Worm (Caenorhabditis elegans) whole organism, L2 larva: ENCODE results near the gene W03B1.5.
A peak's percentile ranks its signal among the peaks of the same experiment; 100 is the strongest.

ENCODE experiments used
- C34F6.9 ChIP-seq: fragments of 150-350 bp; optimal IDR thresholded peaks from 2 replicates; lab custom pipeline; 2014; ENCODE audit warnings: missing biosample characterization, missing genetic modification characterization
- F13H6.1 ChIP-seq: sonication (generic microtip); optimal IDR thresholded peaks from 2 replicates; lab custom pipeline; 2016; ENCODE audit warnings: missing genetic modification characterization, missing compliant biosample characterization
- R02D3.7 ChIP-seq: fragments of 150-350 bp; optimal IDR thresholded peaks from 2 replicates; lab custom pipeline; 2014; ENCODE audit warnings: missing biosample characterization, missing genetic modification characterization
- Y55F3AM.14 ChIP-seq: fragments of 200-800 bp; sonication (Bioruptor generic); optimal IDR thresholded peaks from 2 replicates; lab custom pipeline; 2018; ENCODE audit warnings: mild to moderate bottlenecking, missing genetic modification characterization, missing compliant biosample characterization
- ZK546.5 ChIP-seq: sonication (generic microtip); optimal IDR thresholded peaks from 2 replicates; lab custom pipeline; 2017; ENCODE audit warnings: missing biosample characterization, missing genetic modification characterization
- alr-1 ChIP-seq: fragments of 150-350 bp; optimal IDR thresholded peaks from 2 replicates; lab custom pipeline; 2014; ENCODE audit warnings: missing biosample characterization, missing genetic modification characterization
- aly-2 ChIP-seq: fragments of 150-350 bp; optimal IDR thresholded peaks from 2 replicates; lab custom pipeline; 2014; ENCODE audit warnings: missing biosample characterization, missing genetic modification characterization
- ama-1 ChIP-seq: fragments of 150-350 bp; optimal IDR thresholded peaks from 2 replicates; lab custom pipeline; 2018; ENCODE audit warnings: inconsistent platforms
- blmp-1 ChIP-seq: sonication (generic microtip); optimal IDR thresholded peaks from 2 replicates; lab custom pipeline; 2017; ENCODE audit warnings: missing genetic modification characterization, mild to moderate bottlenecking, missing compliant biosample characterization, antibody characterized with exemption, moderate library complexity; ENCODE audit not compliant: insufficient read depth
- ceh-82 ChIP-seq: fragments of 150-350 bp; optimal IDR thresholded peaks from 2 replicates; lab custom pipeline; 2014; ENCODE audit warnings: missing biosample characterization, missing genetic modification characterization
- crh-2 ChIP-seq: sonication (generic microtip); optimal IDR thresholded peaks from 2 replicates; lab custom pipeline; 2017; ENCODE audit warnings: missing biosample characterization, missing genetic modification characterization
- dmd-4 ChIP-seq: sonication (generic microtip); optimal IDR thresholded peaks from 2 replicates; lab custom pipeline; 2017; ENCODE audit warnings: missing biosample characterization, missing genetic modification characterization
- egl-27 ChIP-seq: sonication (generic microtip); optimal IDR thresholded peaks from 3 replicates; lab custom pipeline; 2017; ENCODE audit warnings: missing biosample characterization, missing genetic modification reagents, missing genetic modification characterization
- elt-1 ChIP-seq: fragments of 150-350 bp; optimal IDR thresholded peaks from 2 replicates; lab custom pipeline; 2014; ENCODE audit warnings: missing biosample characterization, missing genetic modification characterization
- fos-1 ChIP-seq: fragments of 150-350 bp; optimal IDR thresholded peaks from 2 replicates; lab custom pipeline; 2014; ENCODE audit warnings: missing biosample characterization, missing genetic modification characterization
- gmeb-1 ChIP-seq: fragments of 150-350 bp; optimal IDR thresholded peaks from 2 replicates; lab custom pipeline; 2014; ENCODE audit warnings: missing biosample characterization, missing genetic modification characterization
- lin-11 ChIP-seq: fragments of 150-350 bp; sonication (generic microtip); optimal IDR thresholded peaks from 2 replicates; lab custom pipeline; 2014; ENCODE audit warnings: missing biosample characterization, missing genetic modification characterization, inconsistent platforms, mixed read lengths
- lin-13 ChIP-seq: fragments of 150-350 bp; optimal IDR thresholded peaks from 2 replicates; lab custom pipeline; 2014; ENCODE audit warnings: missing biosample characterization, missing genetic modification reagents, missing genetic modification characterization
- mbf-1 ChIP-seq: sonication (generic microtip); optimal IDR thresholded peaks from 2 replicates; lab custom pipeline; 2017; ENCODE audit warnings: missing biosample characterization, missing genetic modification characterization
- mdl-1 ChIP-seq, 2 experiments: fragments of 150-350 bp in 1 of 2; sonication (generic microtip) in 1 of 2; optimal IDR thresholded peaks; 2 replicates each; lab custom pipeline; 2017; ENCODE audit warnings: missing biosample characterization in 2 of 2, missing genetic modification characterization in 2 of 2
- nhr-10 ChIP-seq: sonication (generic microtip); optimal IDR thresholded peaks from 2 replicates; lab custom pipeline; 2017; ENCODE audit warnings: missing biosample characterization, missing genetic modification characterization
- nhr-11 ChIP-seq: fragments of 150-350 bp; optimal IDR thresholded peaks from 2 replicates; lab custom pipeline; 2014; ENCODE audit warnings: missing biosample characterization, missing genetic modification characterization
- nhr-12 ChIP-seq: fragments of 150-350 bp; optimal IDR thresholded peaks from 2 replicates; lab custom pipeline; 2014; ENCODE audit warnings: missing biosample characterization, missing genetic modification characterization
- nhr-129 ChIP-seq: fragments of 150-350 bp; optimal IDR thresholded peaks from 2 replicates; lab custom pipeline; 2014; ENCODE audit warnings: missing biosample characterization, missing genetic modification characterization
- nhr-21 ChIP-seq: fragments of 150-350 bp; optimal IDR thresholded peaks from 2 replicates; lab custom pipeline; 2014; ENCODE audit warnings: missing biosample characterization, missing genetic modification characterization
- nhr-25 ChIP-seq: fragments of 150-350 bp; sonication (generic microtip); optimal IDR thresholded peaks from 3 replicates; lab custom pipeline; 2014; ENCODE audit warnings: missing biosample characterization, missing genetic modification characterization
- nhr-6 ChIP-seq: fragments of 150-350 bp; optimal IDR thresholded peaks from 2 replicates; lab custom pipeline; 2014; ENCODE audit warnings: missing biosample characterization, missing genetic modification characterization
- nhr-77 ChIP-seq: fragments of 150-350 bp; optimal IDR thresholded peaks from 2 replicates; lab custom pipeline; 2014; ENCODE audit warnings: missing biosample characterization, missing genetic modification characterization
- peb-1 ChIP-seq: fragments of 150-350 bp; optimal IDR thresholded peaks from 2 replicates; lab custom pipeline; 2014; ENCODE audit warnings: missing biosample characterization, missing genetic modification characterization
- sem-4 ChIP-seq: fragments of 150-350 bp; optimal IDR thresholded peaks from 2 replicates; lab custom pipeline; 2014; ENCODE audit warnings: missing biosample characterization, missing genetic modification reagents, missing genetic modification characterization
- skn-1 ChIP-seq: sonication (generic microtip); optimal IDR thresholded peaks from 2 replicates; lab custom pipeline; 2017; ENCODE audit warnings: missing biosample characterization, missing genetic modification characterization
- sma-3 ChIP-seq: sonication (generic microtip); optimal IDR thresholded peaks from 2 replicates; lab custom pipeline; 2016; ENCODE audit warnings: missing genetic modification reagents, missing genetic modification characterization, missing compliant biosample characterization
- sma-9 ChIP-seq, 2 experiments: fragments of 150-350 bp in 1 of 2; sonication (generic microtip) in 1 of 2; optimal IDR thresholded peaks; 2 replicates each; lab custom pipeline; 2014 to 2016; ENCODE audit warnings: missing genetic modification characterization in 2 of 2, mild to moderate bottlenecking in 1 of 2, missing biosample characterization in 1 of 2, missing compliant biosample characterization in 1 of 2, missing genetic modification reagents in 1 of 2, moderate library complexity in 1 of 2
- snpc-4 ChIP-seq: fragments of 150-350 bp; optimal IDR thresholded peaks from 2 replicates; lab custom pipeline; 2014; ENCODE audit warnings: missing biosample characterization, missing genetic modification characterization
- unc-39 ChIP-seq: fragments of 150-350 bp; optimal IDR thresholded peaks from 2 replicates; lab custom pipeline; 2014; ENCODE audit warnings: missing biosample characterization, missing genetic modification characterization
- unc-55 ChIP-seq: fragments of 150-350 bp; sonication (generic microtip); optimal IDR thresholded peaks from 3 replicates; lab custom pipeline; 2014; ENCODE audit warnings: missing biosample characterization, missing genetic modification reagents, missing genetic modification characterization
- unc-62 ChIP-seq: fragments of 150-350 bp; optimal IDR thresholded peaks from 2 replicates; lab custom pipeline; 2014; ENCODE audit warnings: missing biosample characterization, missing genetic modification reagents, missing genetic modification characterization
- zag-1 ChIP-seq: fragments of 150-350 bp; optimal IDR thresholded peaks from 2 replicates; lab custom pipeline; 2014; ENCODE audit warnings: missing biosample characterization, missing genetic modification characterization
- ztf-1 ChIP-seq: fragments of 200-800 bp; sonication (Bioruptor generic); conservative IDR thresholded peaks from 2 replicates; pipeline ENCODE4 v1.3.6; 2022; ENCODE audit warnings: missing genetic modification characterization, missing compliant biosample characterization
- ztf-11 ChIP-seq: sonication (generic microtip); optimal IDR thresholded peaks from 2 replicates; lab custom pipeline; 2017; ENCODE audit warnings: missing biosample characterization, missing genetic modification characterization

Gene W03B1.5

DNA sequence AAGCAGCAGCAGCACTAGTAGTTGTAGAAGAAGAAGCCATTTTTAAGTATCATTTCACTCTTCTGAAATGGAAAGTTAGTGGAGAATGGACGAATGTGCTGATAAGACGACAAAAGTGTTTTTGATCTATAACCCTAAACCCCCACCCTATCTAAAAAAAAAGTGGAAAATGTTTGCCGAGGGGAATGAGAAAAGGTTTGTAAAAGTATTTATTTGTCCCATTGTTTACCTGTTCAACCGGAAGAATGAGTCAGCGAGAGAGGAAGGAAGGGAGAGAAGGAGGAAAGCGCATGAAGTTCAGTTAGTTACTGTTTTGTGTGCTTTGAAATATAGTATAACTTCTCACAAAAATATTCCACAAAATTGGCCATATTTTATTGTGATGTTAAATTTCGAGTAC, 48.9 kb downstream of the W03B1.5 start:
- TF ChIP-seq R02D3.7 (no peak), sma-3 (peak; percentile 1), C34F6.9 (tag; lab: Kevin White, UChicago) (no peak), nhr-21 (tag; lab: Kevin White, UChicago) (no peak), crh-2 (tag; lab: Kevin White, UChicago) (peak; percentile 2), alr-1 (tag; lab: Kevin White, UChicago) (no peak), sem-4 (peak; percentile 19), mbf-1 (tag; lab: Kevin White, UChicago) (no peak), unc-62 (no peak), fos-1 (tag; lab: Kevin White, UChicago) (peak; percentile 25), blmp-1 (tag; lab: Kevin White, UChicago) (peak; percentile 41), elt-1 (tag; lab: Kevin White, UChicago) (no peak)

DNA sequence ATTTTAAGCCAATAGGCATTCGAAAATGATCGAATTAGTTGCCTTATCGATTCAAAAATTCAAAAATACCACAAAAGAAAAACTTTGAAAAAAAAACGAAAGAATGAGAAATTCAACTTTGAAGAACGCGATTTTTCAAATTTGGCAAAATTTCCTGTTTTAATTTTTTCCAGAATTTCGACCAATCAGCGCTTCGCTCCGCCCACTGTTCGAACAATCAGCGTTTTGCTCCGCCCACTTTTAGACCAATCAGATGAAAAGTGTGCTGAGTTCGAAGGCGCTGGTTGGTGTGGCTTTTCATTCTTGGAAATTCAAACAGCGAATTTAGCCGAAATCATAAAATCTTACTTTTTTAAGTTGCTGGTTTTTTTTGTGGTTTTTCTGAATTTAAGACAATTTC, 49.3 kb downstream of the W03B1.5 start:
- no peak for TF ChIP-seq ZK546.5 (tag; lab: Kevin White, UChicago)
- TF ChIP-seq ztf-11 (tag; lab: Kevin White, UChicago): no peak
- no peak for TF ChIP-seq ceh-82
- TF ChIP-seq zag-1 (tag; lab: Kevin White, UChicago): no peak
- no peak for TF ChIP-seq sem-4

DNA sequence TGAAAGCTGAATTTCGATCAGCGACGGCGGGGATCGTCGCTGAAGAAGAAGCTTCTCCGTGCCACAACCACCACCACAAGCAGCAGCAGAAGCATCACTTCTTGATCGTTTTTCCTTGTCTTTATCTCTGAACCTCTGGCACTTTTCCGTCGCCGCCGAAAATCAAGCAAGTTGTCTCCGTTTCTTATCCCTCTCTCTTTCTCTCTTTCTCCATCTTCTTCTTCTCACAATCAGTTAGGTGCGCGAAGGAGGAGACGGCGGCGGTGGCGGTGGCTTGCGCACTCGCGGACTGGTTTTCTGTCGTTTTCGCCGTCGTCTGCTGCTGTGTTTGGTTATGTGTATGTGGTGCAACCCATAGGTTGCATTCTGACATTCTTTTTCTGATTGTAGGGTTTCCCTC, 50.2 kb downstream of the W03B1.5 start:
- peak; percentile 12 for TF ChIP-seq Y55F3AM.14 (GFP tag; lab: Kevin White, UChicago)
- no peak for TF ChIP-seq ztf-1
- TF ChIP-seq unc-55 (GFP tag; lab: Kevin White, UChicago): peak; percentile 16
- no peak for TF ChIP-seq gmeb-1 (tag; lab: Kevin White, UChicago)
- TF ChIP-seq ZK546.5 (tag; lab: Kevin White, UChicago): no peak
- TF ChIP-seq nhr-12 (tag; lab: Kevin White, UChicago): no peak
- no peak for TF ChIP-seq mbf-1 (tag; lab: Kevin White, UChicago)
- peak; percentile 26 for TF ChIP-seq sma-9 (GFP tag; optimal IDR thresholded peaks at IDR 0.05; lab: Kevin White, UChicago)
- no peak for TF ChIP-seq sma-9 (tag; optimal IDR thresholded peaks at IDR 0.05; lab: Kevin White, UChicago)
- no peak for TF ChIP-seq ceh-82
- TF ChIP-seq nhr-11 (tag; lab: Kevin White, UChicago): no peak
- no peak for TF ChIP-seq snpc-4 (tag; lab: Kevin White, UChicago)
- no peak for TF ChIP-seq unc-39
- peak in 1 of 2 experiments; percentile 8 for TF ChIP-seq mdl-1 (tag; optimal IDR thresholded peaks at IDR 0.05; lab: Kevin White, UChicago)
- no peak for TF ChIP-seq dmd-4 (tag; lab: Kevin White, UChicago)
- peak; percentile 51 for TF ChIP-seq F13H6.1 (tag; lab: Kevin White, UChicago)
- TF ChIP-seq blmp-1 (tag; lab: Kevin White, UChicago): peak; percentile 38
- no peak for TF ChIP-seq sem-4
- TF ChIP-seq nhr-25 (tag; lab: Kevin White, UChicago): peak; percentile 53
- peak; percentile 45 for TF ChIP-seq nhr-21 (tag; lab: Kevin White, UChicago)
- peak; percentile 2 for TF ChIP-seq nhr-129 (tag; lab: Kevin White, UChicago)
- TF ChIP-seq ama-1 (lab: Kevin White, UChicago): no peak
- TF ChIP-seq, all 48 proteins: peak for 9

DNA sequence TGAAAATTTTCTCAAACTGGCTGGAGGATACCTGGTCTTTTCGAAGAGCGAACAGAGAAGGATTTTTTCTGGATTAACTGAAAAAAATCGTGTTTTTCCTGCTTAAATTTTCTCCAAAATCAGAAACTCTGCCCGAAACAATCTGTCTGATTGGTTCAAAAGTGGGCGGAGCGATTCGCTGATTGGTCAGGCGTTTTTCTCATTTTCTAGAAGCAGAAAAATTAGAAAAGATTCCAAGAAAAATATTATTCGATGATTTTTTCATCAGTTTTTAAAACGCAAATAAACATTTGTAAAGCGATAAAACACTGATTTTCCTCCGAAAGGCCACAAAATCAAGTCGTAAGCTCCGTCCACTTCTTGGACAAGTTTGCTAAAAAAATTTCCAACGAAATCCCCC, 50.6 kb downstream of the W03B1.5 start:
- TF ChIP-seq nhr-10: no peak
- TF ChIP-seq mbf-1 (tag; lab: Kevin White, UChicago): no peak
- TF ChIP-seq nhr-11 (tag; lab: Kevin White, UChicago): no peak
- no peak for TF ChIP-seq aly-2 (tag; lab: Kevin White, UChicago)
- no peak for TF ChIP-seq lin-13 (GFP tag; lab: Kevin White, UChicago)
- TF ChIP-seq ZK546.5 (tag; lab: Kevin White, UChicago): no peak
- no peak for TF ChIP-seq egl-27 (tag; lab: Kevin White, UChicago)
- TF ChIP-seq peb-1 (tag; lab: Kevin White, UChicago): no peak
- TF ChIP-seq dmd-4 (tag; lab: Kevin White, UChicago): no peak
- TF ChIP-seq nhr-77 (tag; lab: Kevin White, UChicago): no peak
- no peak for TF ChIP-seq ama-1 (lab: Kevin White, UChicago)
- TF ChIP-seq nhr-6 (tag; lab: Kevin White, UChicago): no peak
- no peak for TF ChIP-seq crh-2 (tag; lab: Kevin White, UChicago)
- no peak for TF ChIP-seq F13H6.1 (tag; lab: Kevin White, UChicago)
- TF ChIP-seq sma-3: no peak
- no peak for TF ChIP-seq Y55F3AM.14 (GFP tag; lab: Kevin White, UChicago)
- TF ChIP-seq C34F6.9 (tag; lab: Kevin White, UChicago): no peak
- TF ChIP-seq lin-11 (tag; lab: Kevin White, UChicago): no peak
- no peak for TF ChIP-seq skn-1 (tag; lab: Kevin White, UChicago)
- TF ChIP-seq, all 48 proteins: peak for 0
